Worm (Caenorhabditis elegans) whole organism, L2 larva: ENCODE measurements around the gene srh-178.

ENCODE experiments used
- C34F6.9 ChIP-seq: fragments of 150-350 bp; optimal IDR thresholded peaks from 2 replicates; lab custom pipeline; 2014; ENCODE audit warnings: missing biosample characterization, missing genetic modification characterization
- R02D3.7 ChIP-seq: fragments of 150-350 bp; optimal IDR thresholded peaks from 2 replicates; lab custom pipeline; 2014; ENCODE audit warnings: missing biosample characterization, missing genetic modification characterization
- ZK546.5 ChIP-seq: sonication (generic microtip); optimal IDR thresholded peaks from 2 replicates; lab custom pipeline; 2017; ENCODE audit warnings: missing biosample characterization, missing genetic modification characterization
- alr-1 ChIP-seq: fragments of 150-350 bp; optimal IDR thresholded peaks from 2 replicates; lab custom pipeline; 2014; ENCODE audit warnings: missing biosample characterization, missing genetic modification characterization
- blmp-1 ChIP-seq: sonication (generic microtip); optimal IDR thresholded peaks from 2 replicates; lab custom pipeline; 2017; ENCODE audit warnings: missing genetic modification characterization, mild to moderate bottlenecking, missing compliant biosample characterization, antibody characterized with exemption, moderate library complexity; ENCODE audit not compliant: insufficient read depth
- ceh-82 ChIP-seq: fragments of 150-350 bp; optimal IDR thresholded peaks from 2 replicates; lab custom pipeline; 2014; ENCODE audit warnings: missing biosample characterization, missing genetic modification characterization
- dmd-4 ChIP-seq: sonication (generic microtip); optimal IDR thresholded peaks from 2 replicates; lab custom pipeline; 2017; ENCODE audit warnings: missing biosample characterization, missing genetic modification characterization
- egl-27 ChIP-seq: sonication (generic microtip); optimal IDR thresholded peaks from 3 replicates; lab custom pipeline; 2017; ENCODE audit warnings: missing biosample characterization, missing genetic modification reagents, missing genetic modification characterization
- elt-1 ChIP-seq: fragments of 150-350 bp; optimal IDR thresholded peaks from 2 replicates; lab custom pipeline; 2014; ENCODE audit warnings: missing biosample characterization, missing genetic modification characterization
- elt-3 ChIP-seq: sonication (generic microtip); optimal IDR thresholded peaks from 2 replicates; lab custom pipeline; 2017; ENCODE audit warnings: missing biosample characterization, missing genetic modification characterization
- fos-1 ChIP-seq: fragments of 150-350 bp; optimal IDR thresholded peaks from 2 replicates; lab custom pipeline; 2014; ENCODE audit warnings: missing biosample characterization, missing genetic modification characterization
- lin-11 ChIP-seq: fragments of 150-350 bp; sonication (generic microtip); optimal IDR thresholded peaks from 2 replicates; lab custom pipeline; 2014; ENCODE audit warnings: missing biosample characterization, missing genetic modification characterization, inconsistent platforms, mixed read lengths
- lin-13 ChIP-seq: fragments of 150-350 bp; optimal IDR thresholded peaks from 2 replicates; lab custom pipeline; 2014; ENCODE audit warnings: missing biosample characterization, missing genetic modification reagents, missing genetic modification characterization
- lsy-2 ChIP-seq, 2 experiments: fragments of 150-350 bp in 1 of 2; sonication (generic microtip) in 1 of 2; optimal IDR thresholded peaks; 2 replicates each; lab custom pipeline; 2014 to 2017; ENCODE audit warnings: missing biosample characterization in 2 of 2, missing genetic modification characterization in 2 of 2
- mab-5 ChIP-seq: fragments of 150-350 bp; optimal IDR thresholded peaks from 2 replicates; lab custom pipeline; 2014; ENCODE audit warnings: missing biosample characterization, missing genetic modification characterization
- mbf-1 ChIP-seq: sonication (generic microtip); optimal IDR thresholded peaks from 2 replicates; lab custom pipeline; 2017; ENCODE audit warnings: missing biosample characterization, missing genetic modification characterization
- mdl-1 ChIP-seq, 2 experiments: fragments of 150-350 bp in 1 of 2; sonication (generic microtip) in 1 of 2; optimal IDR thresholded peaks; 2 replicates each; lab custom pipeline; 2017; ENCODE audit warnings: missing biosample characterization in 2 of 2, missing genetic modification characterization in 2 of 2
- nhr-10 ChIP-seq: sonication (generic microtip); optimal IDR thresholded peaks from 2 replicates; lab custom pipeline; 2017; ENCODE audit warnings: missing biosample characterization, missing genetic modification characterization
- nhr-11 ChIP-seq: fragments of 150-350 bp; optimal IDR thresholded peaks from 2 replicates; lab custom pipeline; 2014; ENCODE audit warnings: missing biosample characterization, missing genetic modification characterization
- nhr-237 ChIP-seq: fragments of 150-350 bp; optimal IDR thresholded peaks from 2 replicates; lab custom pipeline; 2014; ENCODE audit warnings: missing biosample characterization, missing genetic modification characterization
- nhr-6 ChIP-seq: fragments of 150-350 bp; optimal IDR thresholded peaks from 2 replicates; lab custom pipeline; 2014; ENCODE audit warnings: missing biosample characterization, missing genetic modification characterization
- peb-1 ChIP-seq: fragments of 150-350 bp; optimal IDR thresholded peaks from 2 replicates; lab custom pipeline; 2014; ENCODE audit warnings: missing biosample characterization, missing genetic modification characterization
- sem-4 ChIP-seq: fragments of 150-350 bp; optimal IDR thresholded peaks from 2 replicates; lab custom pipeline; 2014; ENCODE audit warnings: missing biosample characterization, missing genetic modification reagents, missing genetic modification characterization
- sma-3 ChIP-seq: sonication (generic microtip); optimal IDR thresholded peaks from 2 replicates; lab custom pipeline; 2016; ENCODE audit warnings: missing genetic modification reagents, missing genetic modification characterization, missing compliant biosample characterization
- sma-9 ChIP-seq, 2 experiments: fragments of 150-350 bp in 1 of 2; sonication (generic microtip) in 1 of 2; optimal IDR thresholded peaks; 2 replicates each; lab custom pipeline; 2014 to 2016; ENCODE audit warnings: missing genetic modification characterization in 2 of 2, mild to moderate bottlenecking in 1 of 2, missing biosample characterization in 1 of 2, missing compliant biosample characterization in 1 of 2, missing genetic modification reagents in 1 of 2, moderate library complexity in 1 of 2
- snpc-4 ChIP-seq: fragments of 150-350 bp; optimal IDR thresholded peaks from 2 replicates; lab custom pipeline; 2014; ENCODE audit warnings: missing biosample characterization, missing genetic modification characterization
- unc-39 ChIP-seq: fragments of 150-350 bp; optimal IDR thresholded peaks from 2 replicates; lab custom pipeline; 2014; ENCODE audit warnings: missing biosample characterization, missing genetic modification characterization
- unc-62 ChIP-seq: fragments of 150-350 bp; optimal IDR thresholded peaks from 2 replicates; lab custom pipeline; 2014; ENCODE audit warnings: missing biosample characterization, missing genetic modification reagents, missing genetic modification characterization
- zag-1 ChIP-seq: fragments of 150-350 bp; optimal IDR thresholded peaks from 2 replicates; lab custom pipeline; 2014; ENCODE audit warnings: missing biosample characterization, missing genetic modification characterization
- ztf-1 ChIP-seq: fragments of 200-800 bp; sonication (Bioruptor generic); conservative IDR thresholded peaks from 2 replicates; pipeline ENCODE4 v1.3.6; 2022; ENCODE audit warnings: missing genetic modification characterization, missing compliant biosample characterization
- ztf-11 ChIP-seq: sonication (generic microtip); optimal IDR thresholded peaks from 2 replicates; lab custom pipeline; 2017; ENCODE audit warnings: missing biosample characterization, missing genetic modification characterization

srh-178 gene

ce11 chrV:18438081-18438480 lies 42.0 kb downstream of the srh-178 start, which contains the start of gene ZK262.8:
ZK262.8 (plus strand) TSS chrV:18438381.
- TF ChIP-seq ZK546.5 (tag; lab: Kevin White, UChicago) = no peak
- TF ChIP-seq nhr-10 = no peak
- no peak for TF ChIP-seq lin-13 (GFP tag; lab: Kevin White, UChicago)
- TF ChIP-seq zag-1 (tag; lab: Kevin White, UChicago) = no peak
- TF ChIP-seq ztf-1 (GFP tag; lab: Robert Waterston, UW) = no peak
- TF ChIP-seq mbf-1 (tag; lab: Kevin White, UChicago) = no peak
- TF ChIP-seq snpc-4 (tag; lab: Kevin White, UChicago) = no peak
- TF ChIP-seq elt-1 (tag; lab: Kevin White, UChicago) = no peak
- no peak for TF ChIP-seq mdl-1 (tag; optimal IDR thresholded peaks at IDR 0.05; lab: Kevin White, UChicago)
- no peak for TF ChIP-seq egl-27
- no peak for TF ChIP-seq ceh-82 (tag; lab: Kevin White, UChicago)
- no peak for TF ChIP-seq dmd-4
- no peak for TF ChIP-seq blmp-1 (tag; lab: Kevin White, UChicago)
- no peak for TF ChIP-seq unc-62 (GFP tag; lab: Kevin White, UChicago)
- no peak for TF ChIP-seq elt-3 (tag; lab: Kevin White, UChicago)
- TF ChIP-seq fos-1 = no peak
- no peak for TF ChIP-seq unc-39 (tag; lab: Kevin White, UChicago)
- no peak for TF ChIP-seq ztf-11 (tag; lab: Kevin White, UChicago)

ce11 chrV:18434961-18435360 lies 45.2 kb downstream of the srh-178 start, which contains the start of gene ZK262.20:
ZK262.20 (minus strand) TSS chrV:18435061.
- TF ChIP-seq fos-1 (no peak), R02D3.7 (tag; lab: Kevin White, UChicago) (no peak), sem-4 (tag; lab: Kevin White, UChicago) (no peak), lin-11 (no peak), sma-9 (GFP tag; optimal IDR thresholded peaks at IDR 0.05; lab: Kevin White, UChicago) (no peak), sma-9 (tag; optimal IDR thresholded peaks at IDR 0.05; lab: Kevin White, UChicago) (no peak), nhr-237 (tag; lab: Kevin White, UChicago) (no peak), mbf-1 (tag; lab: Kevin White, UChicago) (no peak), unc-39 (tag; lab: Kevin White, UChicago) (no peak), sma-3 (no peak), alr-1 (no peak), mab-5 (no peak)

DNA sequence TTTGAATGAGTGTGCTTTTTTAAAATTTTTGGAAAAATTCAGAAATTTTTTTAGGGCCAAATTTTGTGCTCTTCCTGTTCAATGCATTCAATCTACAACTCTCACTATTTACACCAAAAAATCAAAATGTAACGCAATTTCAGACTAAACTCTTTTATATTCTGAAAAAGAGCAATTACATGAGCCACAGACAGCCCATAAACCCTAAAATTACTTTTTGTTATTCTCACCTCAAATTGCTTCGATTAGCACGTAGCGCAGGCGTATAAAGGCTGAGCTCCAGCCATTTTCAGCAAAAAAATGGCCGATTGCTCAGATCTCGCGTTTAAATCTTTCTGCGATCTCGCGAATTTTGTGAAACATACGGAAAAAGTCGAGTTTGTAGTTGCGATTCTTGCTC lies 48.7 kb downstream of the srh-178 start, which contains the start of gene srw-82:
TSS of gene srw-82 (plus strand) at position 301 of the 400 bp plus-strand sequence.
- TF ChIP-seq R02D3.7 (tag; lab: Kevin White, UChicago) (no peak), nhr-6 (tag; lab: Kevin White, UChicago) (no peak)

DNA sequence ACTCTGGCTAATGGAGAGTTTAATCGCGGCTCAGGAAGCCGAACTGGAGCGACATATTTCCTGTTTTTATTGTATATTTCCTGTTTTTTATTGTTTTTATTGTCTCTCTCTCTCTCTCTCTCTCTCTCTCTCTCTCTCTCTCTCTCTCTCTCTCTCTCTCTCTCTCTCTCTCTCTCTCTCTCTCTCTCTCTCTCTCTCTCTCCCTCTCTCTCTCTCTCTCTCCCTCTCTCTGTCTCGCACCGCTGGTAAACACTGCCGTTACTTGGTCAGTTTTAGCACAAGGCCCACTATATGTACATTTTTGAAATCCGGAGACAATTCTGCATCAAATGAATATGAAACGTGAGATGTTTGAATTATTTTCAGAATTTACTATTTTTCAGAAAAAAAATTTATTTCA lies 49.3 kb downstream of the srh-178 start:
- no peak for TF ChIP-seq lsy-2 (tag; optimal IDR thresholded peaks at IDR 0.05; lab: Kevin White, UChicago)
- TF ChIP-seq peb-1 (tag; lab: Kevin White, UChicago) = no peak
- TF ChIP-seq sma-3 = no peak
- no peak for TF ChIP-seq nhr-11 (tag; lab: Kevin White, UChicago)
- TF ChIP-seq C34F6.9 (tag; lab: Kevin White, UChicago) = no peak
